Fruit fly (Drosophila melanogaster) whole organism, embryonic: ENCODE measurements around the gene CG43400.

Experiments used
- Adf1 ChIP-seq: fragments of 200-800 bp; sonication (Bioruptor generic); IDR thresholded peaks from 2 replicates; pipeline ENCODE4 v1.3.6; 2022; ENCODE audit warnings: missing biosample characterization, missing genetic modification characterization
- Aef1 ChIP-seq: fragments of 200-800 bp; sonication (Bioruptor generic); IDR thresholded peaks from 3 replicates; pipeline ENCODE4 v1.3.6; 2022; ENCODE audit warnings: missing biosample characterization, missing genetic modification characterization
- CG10274 ChIP-seq: fragments of 200-800 bp; sonication (Bioruptor generic); optimal IDR thresholded peaks from 3 replicates; lab custom pipeline; 2017; ENCODE audit warnings: missing biosample characterization, mild to moderate bottlenecking, missing genetic modification characterization
- CG12071 ChIP-seq: fragments of 200-800 bp; sonication (Bioruptor generic); optimal IDR thresholded peaks from 3 replicates; lab custom pipeline; 2018; ENCODE audit warnings: missing biosample characterization, mild to moderate bottlenecking, missing genetic modification characterization
- CG12219 ChIP-seq: fragments of 200-800 bp; sonication (Bioruptor generic); optimal IDR thresholded peaks from 3 replicates; lab custom pipeline; 2018; ENCODE audit warnings: missing biosample characterization, mild to moderate bottlenecking, missing genetic modification characterization
- CG12744 ChIP-seq: fragments of 200-800 bp; sonication (Bioruptor generic); optimal IDR thresholded peaks from 2 replicates; lab custom pipeline; 2016; ENCODE audit warnings: missing biosample characterization, missing genetic modification characterization
- CG12942 ChIP-seq: fragments of 200-800 bp; sonication (Bioruptor generic); optimal IDR thresholded peaks from 3 replicates; lab custom pipeline; 2016; ENCODE audit warnings: missing biosample characterization, missing genetic modification characterization
- CG14860 ChIP-seq: fragments of 200-800 bp; sonication (Bioruptor generic); IDR thresholded peaks from 3 replicates; pipeline ENCODE4 v1.3.6; 2022; ENCODE audit warnings: missing biosample characterization, missing genetic modification characterization; ENCODE audit not compliant: partially characterized antibody
- CG15269 ChIP-seq: fragments of 200-800 bp; sonication (Bioruptor generic); optimal IDR thresholded peaks from 2 replicates; lab custom pipeline; 2018; ENCODE audit warnings: missing biosample characterization, mild to moderate bottlenecking, missing genetic modification characterization, moderate library complexity
- CG15479 ChIP-seq: fragments of 200-800 bp; sonication (Bioruptor generic); optimal IDR thresholded peaks from 3 replicates; lab custom pipeline; 2019; ENCODE audit warnings: missing biosample characterization, mild to moderate bottlenecking, missing genetic modification characterization, moderate library complexity
- CG15514 ChIP-seq: fragments of 200-800 bp; sonication (Bioruptor generic); optimal IDR thresholded peaks from 3 replicates; lab custom pipeline; 2017; ENCODE audit warnings: missing biosample characterization, missing genetic modification characterization, mild to moderate bottlenecking, moderate library complexity, missing genetic modification reagents
- CG15696 ChIP-seq: fragments of 200-800 bp; sonication (Bioruptor generic); optimal IDR thresholded peaks from 2 replicates; lab custom pipeline; 2019; ENCODE audit warnings: missing biosample characterization, mild to moderate bottlenecking, missing genetic modification characterization, moderate library complexity
- CG16779 ChIP-seq: fragments of 200-800 bp; sonication (Bioruptor generic); IDR thresholded peaks from 2 replicates; pipeline ENCODE4 v1.3.6; 2022; ENCODE audit warnings: missing biosample characterization, missing genetic modification characterization
- CG17359 ChIP-seq: fragments of 200-800 bp; sonication (Bioruptor generic); optimal IDR thresholded peaks from 3 replicates; lab custom pipeline; 2018; ENCODE audit warnings: missing biosample characterization, mild to moderate bottlenecking, missing genetic modification characterization, moderate library complexity
- CG17361 ChIP-seq: fragments of 200-800 bp; sonication (Bioruptor generic); IDR thresholded peaks from 3 replicates; pipeline ENCODE4 v1.3.6; 2022; ENCODE audit warnings: missing biosample characterization, missing genetic modification characterization
- CG18011 ChIP-seq: fragments of 200-800 bp; sonication (Bioruptor generic); optimal IDR thresholded peaks from 2 replicates; lab custom pipeline; 2017; ENCODE audit warnings: missing biosample characterization, missing genetic modification characterization, mild to moderate bottlenecking, moderate library complexity, missing genotype
- CG18619 ChIP-seq: fragments of 200-800 bp; sonication (Bioruptor generic); optimal IDR thresholded peaks from 3 replicates; lab custom pipeline; 2017; ENCODE audit warnings: missing biosample characterization, mild to moderate bottlenecking, missing genetic modification characterization
- CG18764 ChIP-seq: fragments of 200-800 bp; sonication (Bioruptor generic); optimal IDR thresholded peaks from 3 replicates; lab custom pipeline; 2016; ENCODE audit warnings: missing biosample characterization, missing genetic modification characterization
- CG31365 ChIP-seq: fragments of 200-800 bp; sonication (Bioruptor generic); optimal IDR thresholded peaks from 2 replicates; lab custom pipeline; 2018; ENCODE audit warnings: missing biosample characterization, mild to moderate bottlenecking, missing genetic modification characterization
- CG33557 ChIP-seq: fragments of 200-800 bp; sonication (Bioruptor generic); optimal IDR thresholded peaks from 2 replicates; lab custom pipeline; 2019; ENCODE audit warnings: missing biosample characterization, mild to moderate bottlenecking, missing genetic modification characterization, moderate library complexity
- CG3995 ChIP-seq: fragments of 200-800 bp; sonication (Bioruptor generic); optimal IDR thresholded peaks from 3 replicates; lab custom pipeline; 2016; ENCODE audit warnings: missing biosample characterization, missing genetic modification characterization
- CG42726 ChIP-seq: fragments of 200-800 bp; sonication (Bioruptor generic); IDR thresholded peaks from 2 replicates; pipeline ENCODE4 v1.3.6; 2022; ENCODE audit warnings: missing biosample characterization, missing genetic modification characterization; ENCODE audit not compliant: partially characterized antibody
- CG4617 ChIP-seq: fragments of 200-800 bp; sonication (Bioruptor generic); optimal IDR thresholded peaks from 3 replicates; lab custom pipeline; 2016; ENCODE audit warnings: missing biosample characterization, missing genetic modification characterization, borderline replicate concordance
- CG8924 ChIP-seq: fragments of 200-800 bp; optimal IDR thresholded peaks from 3 replicates; lab custom pipeline; 2019; ENCODE audit warnings: missing biosample characterization, mild to moderate bottlenecking, missing genetic modification characterization, moderate library complexity
- D ChIP-seq, 2 experiments: fragments of 200-800 bp in 1 of 2; fragments of >200 bp in 1 of 2; sonication (Bioruptor generic) in 1 of 2; optimal IDR thresholded peaks; 2 replicates in 1 of 2; 3 replicates in 1 of 2; lab custom pipeline; 2017; ENCODE audit warnings: mild to moderate bottlenecking in 1 of 2, missing biosample characterization in 1 of 2, missing genetic modification characterization in 1 of 2, missing genetic modification reagents in 1 of 2
- Ets65A ChIP-seq: fragments of 200-800 bp; sonication (Bioruptor generic); peaks from one replicate; lab custom pipeline; 2016; ENCODE audit warnings: missing biosample characterization, missing genetic modification characterization
- HmgD ChIP-seq: fragments of 200-800 bp; sonication (Bioruptor generic); optimal IDR thresholded peaks from 3 replicates; lab custom pipeline; 2016; ENCODE audit warnings: missing biosample characterization, missing genetic modification characterization
- Max ChIP-seq: fragments of 200-800 bp; sonication (Bioruptor generic); optimal IDR thresholded peaks from 2 replicates; lab custom pipeline; 2016; ENCODE audit warnings: missing biosample characterization, mild to moderate bottlenecking, missing genetic modification characterization
- Med ChIP-seq: fragments of 200-800 bp; sonication (Bioruptor generic); peaks from one replicate; lab custom pipeline; 2016; ENCODE audit warnings: missing biosample characterization, missing genetic modification characterization, mild to moderate bottlenecking, inconsistent platforms, moderate library complexity
- NK7.1 ChIP-seq: fragments of 200-800 bp; sonication (Bioruptor generic); optimal IDR thresholded peaks from 3 replicates; lab custom pipeline; 2016; ENCODE audit warnings: missing biosample characterization, missing genetic modification characterization
- Optix ChIP-seq: fragments of 200-800 bp; sonication (Bioruptor generic); IDR thresholded peaks from 3 replicates; pipeline ENCODE4 v1.3.6; 2022; ENCODE audit warnings: missing biosample characterization, missing genetic modification characterization
- Ravus ChIP-seq: fragments of 200-800 bp; sonication (Bioruptor generic); IDR thresholded peaks from 2 replicates; pipeline ENCODE4 v1.3.6; 2022; ENCODE audit warnings: missing biosample characterization, missing genetic modification characterization
- al ChIP-seq: fragments of 200-800 bp; sonication (Bioruptor generic); IDR thresholded peaks from 2 replicates; pipeline ENCODE4 v1.3.6; 2022; ENCODE audit warnings: missing biosample characterization, missing genetic modification characterization
- bowl ChIP-seq: fragments of 200-800 bp; sonication (Bioruptor generic); IDR thresholded peaks from 2 replicates; pipeline ENCODE4 v1.3.6; 2022; ENCODE audit warnings: missing biosample characterization, missing genetic modification characterization
- chinmo ChIP-seq: fragments of 200-800 bp; sonication (Bioruptor generic); IDR thresholded peaks from 4 replicates; pipeline ENCODE4 v1.3.6; 2022; ENCODE audit warnings: missing biosample characterization, missing genetic modification characterization; ENCODE audit not compliant: partially characterized antibody
- crp ChIP-seq, 2 experiments: fragments of 200-800 bp; sonication (Bioruptor generic); optimal IDR thresholded peaks; 2 replicates in 1 of 2; 3 replicates in 1 of 2; lab custom pipeline; 2017; ENCODE audit warnings: missing biosample characterization in 2 of 2, missing genetic modification characterization in 2 of 2, mild to moderate bottlenecking in 1 of 2, moderate library complexity in 1 of 2
- grau ChIP-seq: fragments of 200-800 bp; optimal IDR thresholded peaks from 3 replicates; lab custom pipeline; 2019; ENCODE audit warnings: missing biosample characterization, mild to moderate bottlenecking, missing genetic modification characterization, moderate library complexity
- gsb-n ChIP-seq: fragments of 200-800 bp; sonication (Bioruptor generic); optimal IDR thresholded peaks from 3 replicates; lab custom pipeline; 2018; ENCODE audit warnings: missing biosample characterization, mild to moderate bottlenecking, missing genetic modification characterization
- gt ChIP-seq: fragments of 200-800 bp; sonication (Bioruptor generic); IDR thresholded peaks from 2 replicates; pipeline ENCODE4 v1.3.6; 2022; ENCODE audit warnings: missing biosample characterization, missing genetic modification characterization
- her ChIP-seq: fragments of 200-800 bp; sonication (Bioruptor generic); optimal IDR thresholded peaks from 2 replicates; lab custom pipeline; 2016; ENCODE audit warnings: missing biosample characterization, missing genetic modification characterization
- hkb ChIP-seq, 2 experiments: fragments of 200-800 bp in 1 of 2; fragments of >200 bp in 1 of 2; sonication (Bioruptor generic) in 1 of 2; IDR thresholded peaks in 1 of 2; optimal IDR thresholded peaks in 1 of 2; 2 replicates each; pipeline versions ENCODE4 v1.3.6 to Lab custom; 2017 to 2022; ENCODE audit warnings: missing biosample characterization in 1 of 2, missing genetic modification characterization in 1 of 2
- jing ChIP-seq: fragments of 200-800 bp; sonication (Bioruptor generic); optimal IDR thresholded peaks from 2 replicates; lab custom pipeline; 2018; ENCODE audit warnings: missing biosample characterization, mild to moderate bottlenecking, missing genetic modification characterization
- jumu ChIP-seq: fragments of 200-800 bp; sonication (Bioruptor generic); optimal IDR thresholded peaks from 3 replicates; lab custom pipeline; 2016; ENCODE audit warnings: missing biosample characterization, missing genetic modification characterization
- mirr ChIP-seq: fragments of 200-800 bp; sonication (Bioruptor generic); optimal IDR thresholded peaks from 3 replicates; lab custom pipeline; 2018; ENCODE audit warnings: missing biosample characterization, mild to moderate bottlenecking, missing genetic modification characterization
- pnt ChIP-seq: fragments of 200-800 bp; sonication (Bioruptor generic); optimal IDR thresholded peaks from 3 replicates; lab custom pipeline; 2016; ENCODE audit warnings: missing biosample characterization, missing genetic modification characterization
- ro ChIP-seq: fragments of 200-800 bp; sonication (Bioruptor generic); IDR thresholded peaks from 2 replicates; pipeline ENCODE4 v1.3.6; 2022; ENCODE audit warnings: missing biosample characterization, missing genetic modification characterization
- run ChIP-seq: fragments of 200-800 bp; sonication (Bioruptor generic); optimal IDR thresholded peaks from 3 replicates; lab custom pipeline; 2018; ENCODE audit warnings: missing biosample characterization, mild to moderate bottlenecking, missing genetic modification characterization
- sob ChIP-seq: fragments of 200-800 bp; sonication (Bioruptor generic); IDR thresholded peaks from 2 replicates; pipeline ENCODE4 v1.3.6; 2022; ENCODE audit warnings: missing biosample characterization, missing genetic modification characterization
- trem ChIP-seq: fragments of 200-800 bp; optimal IDR thresholded peaks from 3 replicates; lab custom pipeline; 2019; ENCODE audit warnings: missing biosample characterization, mild to moderate bottlenecking, missing genetic modification characterization, moderate library complexity

The CG43400 gene

dm6 chr2L:8514748-8515147, 24.2 kb downstream of the CG43400 start, which contains the start of the genes CG13097 and PIG-U (continued):
- TF ChIP-seq CG16779 (no peak), CG14860 (GFP tag; lab: Robert Waterston, UW) (peak; percentile 88), grau (tag; lab: Kevin White, UChicago) (peak; percentile 77), CG12219 (GFP tag; lab: Kevin White, UChicago) (no peak), CG12071 (GFP tag; lab: Kevin White, UChicago) (no peak), gsb-n (no peak), chinmo (no peak), CG15514 (GFP tag; lab: Kevin White, UChicago) (peak; percentile 87), sob (peak; percentile 94), Adf1 (GFP tag; lab: Robert Waterston, UW) (peak; percentile 49), CG4617 (GFP tag; lab: Kevin White, UChicago) (peak; percentile 91), CG3995 (peak; percentile 92), CG17359 (tag; lab: Kevin White, UChicago) (peak; percentile 74), CG15269 (tag; lab: Kevin White, UChicago) (no peak), gt (GFP tag; lab: Robert Waterston, UW) (no peak), CG10274 (GFP tag; lab: Kevin White, UChicago) (peak; percentile 29), HmgD (GFP tag; lab: Kevin White, UChicago) (no peak), CG15479 (GFP tag; lab: Kevin White, UChicago) (no peak), mirr (peak; percentile 23), Ravus (GFP tag; lab: Robert Waterston, UW) (no peak), her (GFP tag; lab: Kevin White, UChicago) (no peak), run (tag; lab: Kevin White, UChicago) (peak; percentile 24), D (optimal IDR thresholded peaks at IDR 0.05; lab: Kevin White, UChicago) (no peak), D (GFP tag; optimal IDR thresholded peaks at IDR 0.05; lab: Kevin White, UChicago) (no peak), CG42726 (GFP tag; lab: Robert Waterston, UW) (peak; percentile 71; the same call in 1 of the 2 replicates), CG17361 (GFP tag; lab: Robert Waterston, UW) (peak; percentile 80), ro (no peak), crp (GFP tag; optimal IDR thresholded peaks at IDR 0.05; lab: Kevin White, UChicago) (peak; percentile 22 to 88), CG31365 (tag; lab: Kevin White, UChicago) (no peak), CG33557 (peak; percentile 80), CG18619 (peak; percentile 46), Max (GFP tag; lab: Kevin White, UChicago) (peak; percentile 90), CG12744 (peak; percentile 67), CG8924 (tag; lab: Kevin White, UChicago) (peak; percentile 69), NK7.1 (GFP tag; lab: Kevin White, UChicago) (peak; percentile 52), Optix (GFP tag; lab: Robert Waterston, UW) (no peak; the same call in 1 of the 3 replicates), CG18764 (GFP tag; lab: Kevin White, UChicago) (peak; percentile 76), CG18011 (peak; percentile 72), pnt (GFP tag; lab: Kevin White, UChicago) (peak; percentile 64), al (GFP tag; lab: Robert Waterston, UW) (peak; percentile 80), jumu (GFP tag; lab: Kevin White, UChicago) (peak; percentile 22), bowl (GFP tag; lab: Robert Waterston, UW) (peak; percentile 55; the same call in 1 of the 2 replicates), hkb (optimal IDR thresholded peaks at IDR 0.05; lab: Kevin White, UChicago) (no peak), hkb (GFP tag; IDR thresholded peaks at IDR 0.05; lab: Robert Waterston, UW) (peak; percentile 75), CG12942 (GFP tag; lab: Kevin White, UChicago) (peak; percentile 85), CG15696 (peak; percentile 83), jing (GFP tag; lab: Kevin White, UChicago) (no peak), Med (peak; percentile 96), trem (tag; lab: Kevin White, UChicago) (peak; percentile 91), Aef1 (GFP tag; lab: Robert Waterston, UW) (peak; percentile 88), Ets65A (GFP tag; lab: Kevin White, UChicago) (peak; percentile 95)
